Fruit fly (Drosophila melanogaster) whole organism, pupa: ENCODE results near the gene yem.

ENCODE experiments used
- CG10348 ChIP-seq: fragments of 200-800 bp; sonication (Bioruptor generic); IDR thresholded peaks from 2 replicates; pipeline ENCODE4 v1.3.6; 2022; ENCODE audit warnings: missing biosample characterization, missing genetic modification characterization
- CG12605 ChIP-seq: fragments of 200-800 bp; sonication (Bioruptor generic); IDR thresholded peaks from 2 replicates; pipeline ENCODE4 v1.3.6; 2022; ENCODE audit warnings: missing biosample characterization, missing genetic modification characterization
- CG8159 ChIP-seq: fragments of 200-800 bp; sonication (Bioruptor generic); optimal IDR thresholded peaks from 3 replicates; lab custom pipeline; 2018; ENCODE audit warnings: missing biosample characterization, mild to moderate bottlenecking, missing genetic modification characterization, moderate library complexity
- EcR ChIP-seq: fragments of 200-800 bp; sonication (Bioruptor generic); optimal IDR thresholded peaks from 3 replicates; lab custom pipeline; 2019; ENCODE audit warnings: missing biosample characterization, missing genetic modification characterization, mild to moderate bottlenecking, moderate library complexity, missing genetic modification reagents
- Pif1A ChIP-seq: fragments of 200-800 bp; sonication (Bioruptor generic); optimal IDR thresholded peaks from 3 replicates; lab custom pipeline; 2016; ENCODE audit warnings: missing biosample characterization, missing genetic modification characterization
- Snoo ChIP-seq: fragments of 200-800 bp; sonication (Bioruptor generic); optimal IDR thresholded peaks from 3 replicates; lab custom pipeline; 2017; ENCODE audit warnings: missing biosample characterization, mild to moderate bottlenecking, missing genetic modification characterization, inconsistent platforms

DNA sequence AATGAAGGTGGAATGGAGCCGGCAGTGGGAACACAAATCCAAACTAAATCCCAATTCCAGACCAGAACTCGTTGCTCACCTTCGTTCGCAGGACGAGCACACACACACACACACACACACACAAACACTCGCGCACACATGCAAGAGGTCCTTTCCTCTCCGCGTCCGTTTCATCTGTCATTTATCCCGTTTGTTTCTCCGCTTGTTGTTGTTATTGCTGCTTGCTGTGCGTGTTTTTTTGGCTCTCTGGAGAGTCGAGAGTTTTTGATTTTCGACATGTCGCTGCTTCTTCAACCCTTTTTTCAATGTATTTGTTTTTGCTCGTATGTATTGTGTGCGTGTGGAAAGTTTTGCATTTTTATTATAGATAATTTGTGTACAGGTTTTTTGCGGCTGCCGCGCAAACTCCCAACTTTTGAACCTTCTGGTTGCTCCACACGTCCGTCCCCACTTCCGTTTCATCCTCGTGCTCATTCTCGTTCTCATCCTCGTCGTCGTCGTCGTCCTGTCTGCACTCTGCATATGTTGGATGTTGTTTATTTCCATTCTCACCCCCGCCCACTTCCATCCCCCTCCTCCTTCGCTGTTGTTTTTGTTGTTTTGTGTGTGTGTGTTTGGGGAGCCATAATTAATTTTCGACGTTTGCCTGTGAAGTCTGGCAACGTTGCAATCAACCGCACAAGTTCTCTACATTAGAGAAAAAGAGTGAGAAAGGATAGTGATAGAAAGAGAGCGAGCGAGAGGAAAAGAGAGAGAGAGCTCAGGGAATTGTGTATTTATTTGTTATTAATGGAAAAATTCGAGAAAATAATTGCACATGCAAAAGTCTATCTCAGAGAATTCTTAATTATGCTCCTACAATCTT is 53.2 kb downstream of the yem start:
- no peak for TF ChIP-seq Snoo
- TF ChIP-seq Pif1A (GFP tag; lab: Kevin White, UChicago): no peak
- no peak for TF ChIP-seq CG10348 (GFP tag; lab: Robert Waterston, UW)
- TF ChIP-seq CG12605 (GFP tag; lab: Robert Waterston, UW): no peak
- TF ChIP-seq CG8159 (tag; lab: Kevin White, UChicago): no peak
- TF ChIP-seq EcR: no peak
